Fruit fly (Drosophila melanogaster) whole organism: ENCODE results near the gene Qsox2.

Experiments
- EcR ChIP-seq, 2 experiments: fragments of >200 bp; optimal IDR thresholded peaks; 2 replicates each; lab custom pipeline; 2017; ENCODE audit warnings: missing biosample characterization in 2 of 2, missing genetic modification characterization in 2 of 2, missing genetic modification reagents in 2 of 2
- pan ChIP-seq: fragments of >200 bp; optimal IDR thresholded peaks from 2 replicates; lab custom pipeline; 2017
- psq ChIP-seq: fragments of >200 bp; optimal IDR thresholded peaks from 2 replicates; lab custom pipeline; 2017

- TF ChIP-seq pan (lab: Kevin White, UChicago) = no peak
- no peak for TF ChIP-seq EcR (GFP tag; optimal IDR thresholded peaks at IDR 0.05; lab: Kevin White, UChicago)
- no peak for TF ChIP-seq psq (lab: Kevin White, UChicago)
Measured at dm6 chr3R:21916987-21917386, 3.4 kb downstream of the Qsox2 start.
